Worm (Caenorhabditis elegans) whole organism, L3 larva: Measurements from ENCODE around the gene F40G12.2.

Experiments
- R02D3.7 ChIP-seq: fragments of 150-350 bp; optimal IDR thresholded peaks from 2 replicates; lab custom pipeline; 2014; ENCODE audit warnings: missing biosample characterization, missing genetic modification characterization
- ZK546.5 ChIP-seq: sonication (generic microtip); optimal IDR thresholded peaks from 2 replicates; lab custom pipeline; 2017; ENCODE audit warnings: missing biosample characterization, missing genetic modification characterization
- ama-1 ChIP-seq: fragments of 150-350 bp; optimal IDR thresholded peaks from 2 replicates; lab custom pipeline; 2018
- ceh-28 ChIP-seq: fragments of 150-350 bp; optimal IDR thresholded peaks from 2 replicates; lab custom pipeline; 2014; ENCODE audit warnings: missing biosample characterization, missing genetic modification reagents, missing genetic modification characterization
- ceh-82 ChIP-seq: fragments of 150-350 bp; optimal IDR thresholded peaks from 2 replicates; lab custom pipeline; 2014; ENCODE audit warnings: missing biosample characterization, missing genetic modification characterization
- ceh-9 ChIP-seq: sonication (generic microtip); optimal IDR thresholded peaks from 2 replicates; lab custom pipeline; 2018; ENCODE audit warnings: missing biosample characterization, missing genetic modification characterization
- daf-12 ChIP-seq: fragments of 150-350 bp; optimal IDR thresholded peaks from 2 replicates; lab custom pipeline; 2014; ENCODE audit warnings: missing biosample characterization, missing genetic modification reagents, missing genetic modification characterization
- egl-5 ChIP-seq: fragments of 150-350 bp; optimal IDR thresholded peaks from 2 replicates; lab custom pipeline; 2017; ENCODE audit warnings: missing biosample characterization, missing genetic modification reagents, missing genetic modification characterization, inconsistent platforms
- elt-1 ChIP-seq: fragments of 150-350 bp; optimal IDR thresholded peaks from 2 replicates; lab custom pipeline; 2014; ENCODE audit warnings: missing biosample characterization, missing genetic modification characterization
- elt-2 ChIP-seq: sonication (generic microtip); optimal IDR thresholded peaks from 2 replicates; lab custom pipeline; 2016; ENCODE audit warnings: missing genetic modification reagents, mild to moderate bottlenecking, missing genetic modification characterization, missing compliant biosample characterization
- eor-1 ChIP-seq, 2 experiments: fragments of 150-350 bp; optimal IDR thresholded peaks; 2 replicates each; lab custom pipeline; 2014 to 2018; ENCODE audit warnings: missing biosample characterization in 2 of 2, missing genetic modification characterization in 2 of 2
- fkh-2 ChIP-seq: fragments of 150-350 bp; optimal IDR thresholded peaks from 2 replicates; lab custom pipeline; 2014; ENCODE audit warnings: missing biosample characterization, missing genetic modification reagents, missing genetic modification characterization
- fos-1 ChIP-seq: fragments of 150-350 bp; optimal IDR thresholded peaks from 2 replicates; lab custom pipeline; 2014; ENCODE audit warnings: missing biosample characterization, missing genetic modification characterization
- hmg-11 ChIP-seq: sonication (generic microtip); optimal IDR thresholded peaks from 2 replicates; lab custom pipeline; 2016; ENCODE audit warnings: missing genetic modification characterization, missing compliant biosample characterization
- lin-15B ChIP-seq: fragments of 150-350 bp; optimal IDR thresholded peaks from 2 replicates; lab custom pipeline; 2014; ENCODE audit warnings: missing biosample characterization, missing genetic modification characterization
- lin-39 ChIP-seq: fragments of 150-350 bp; optimal IDR thresholded peaks from 2 replicates; lab custom pipeline; 2018; ENCODE audit warnings: missing biosample characterization, missing genetic modification reagents, missing genetic modification characterization
- mdl-1 ChIP-seq: fragments of 150-350 bp; optimal IDR thresholded peaks from 2 replicates; lab custom pipeline; 2014; ENCODE audit warnings: missing biosample characterization, missing genetic modification characterization
- mml-1 ChIP-seq: fragments of 150-350 bp; sonication (generic microtip); optimal IDR thresholded peaks from 3 replicates; lab custom pipeline; 2014; ENCODE audit warnings: missing biosample characterization, missing genetic modification characterization
- nfya-1 ChIP-seq: sonication (generic microtip); optimal IDR thresholded peaks from 2 replicates; lab custom pipeline; 2017; ENCODE audit warnings: missing genetic modification characterization, mild to moderate bottlenecking, missing compliant biosample characterization, antibody characterized with exemption, moderate library complexity; ENCODE audit not compliant: insufficient read depth
- nhr-11 ChIP-seq: fragments of 150-350 bp; optimal IDR thresholded peaks from 2 replicates; lab custom pipeline; 2014; ENCODE audit warnings: missing biosample characterization, missing genetic modification characterization
- nhr-23 ChIP-seq: fragments of 150-350 bp; optimal IDR thresholded peaks from 2 replicates; lab custom pipeline; 2014; ENCODE audit warnings: missing biosample characterization, missing genetic modification reagents, missing genetic modification characterization
- nhr-25 ChIP-seq: sonication (generic microtip); optimal IDR thresholded peaks from 2 replicates; lab custom pipeline; 2017; ENCODE audit warnings: missing biosample characterization, missing genetic modification characterization
- nhr-28 ChIP-seq: fragments of 150-350 bp; optimal IDR thresholded peaks from 2 replicates; lab custom pipeline; 2014; ENCODE audit warnings: missing biosample characterization, missing genetic modification characterization
- nhr-76 ChIP-seq: fragments of 150-350 bp; sonication (generic microtip); optimal IDR thresholded peaks from 5 replicates; lab custom pipeline; 2014; ENCODE audit warnings: missing biosample characterization, missing genetic modification characterization
- nhr-77 ChIP-seq: fragments of 150-350 bp; optimal IDR thresholded peaks from 2 replicates; lab custom pipeline; 2014; ENCODE audit warnings: missing biosample characterization, missing genetic modification characterization
- sea-2 ChIP-seq: fragments of 150-350 bp; sonication (generic microtip); optimal IDR thresholded peaks from 4 replicates; lab custom pipeline; 2014; ENCODE audit warnings: missing biosample characterization, missing genetic modification reagents, missing genetic modification characterization
- snpc-4 ChIP-seq: fragments of 150-350 bp; optimal IDR thresholded peaks from 2 replicates; lab custom pipeline; 2014; ENCODE audit warnings: missing biosample characterization, missing genetic modification characterization
- unc-39 ChIP-seq: sonication (generic microtip); optimal IDR thresholded peaks from 4 replicates; lab custom pipeline; 2017; ENCODE audit warnings: missing biosample characterization, missing genetic modification characterization
- unc-62 ChIP-seq: fragments of 150-350 bp; sonication (generic microtip); optimal IDR thresholded peaks from 4 replicates; lab custom pipeline; 2014; ENCODE audit warnings: missing biosample characterization, missing genetic modification reagents, missing genetic modification characterization
- zag-1 ChIP-seq: fragments of 150-350 bp; optimal IDR thresholded peaks from 2 replicates; lab custom pipeline; 2014; ENCODE audit warnings: missing biosample characterization, missing genetic modification characterization
- ztf-11 ChIP-seq: fragments of 150-350 bp; optimal IDR thresholded peaks from 2 replicates; lab custom pipeline; 2014; ENCODE audit warnings: missing biosample characterization, missing genetic modification characterization
- ztf-4 ChIP-seq: fragments of 150-350 bp; optimal IDR thresholded peaks from 2 replicates; lab custom pipeline; 2014; ENCODE audit warnings: missing biosample characterization, missing genetic modification characterization

The F40G12.2 gene

ce11 chrV:14254221-14254620 lies 6.5 kb downstream of the F40G12.2 start, which contains the start of gene K02E11.7:
K02E11.7 (minus strand) TSS chrV:14254321.
- no peak for TF ChIP-seq ama-1 (lab: Kevin White, UChicago)
- no peak for TF ChIP-seq zag-1 (tag; lab: Kevin White, UChicago)
- TF ChIP-seq fos-1 (tag; lab: Kevin White, UChicago): no peak
- no peak for TF ChIP-seq lin-39 (tag; lab: Kevin White, UChicago)
- TF ChIP-seq nhr-28: no peak
- TF ChIP-seq unc-62 (GFP tag; lab: Kevin White, UChicago): no peak
- no peak for TF ChIP-seq elt-1
- no peak for TF ChIP-seq snpc-4 (tag; lab: Kevin White, UChicago)
- no peak for TF ChIP-seq elt-2 (tag; lab: Kevin White, UChicago)
- TF ChIP-seq lin-15B: no peak

- TF ChIP-seq nhr-11 (tag; lab: Kevin White, UChicago) (no peak), nhr-25 (tag; lab: Kevin White, UChicago) (no peak), mdl-1 (tag; lab: Kevin White, UChicago) (no peak), fkh-2 (tag; lab: Kevin White, UChicago) (no peak), nhr-23 (tag; lab: Kevin White, UChicago) (no peak), sea-2 (GFP tag; lab: Kevin White, UChicago) (no peak), unc-39 (no peak), elt-1 (no peak), nfya-1 (tag; lab: Kevin White, UChicago) (no peak)
Observed at ce11 chrV:14252025-14252424, 8.7 kb downstream of the F40G12.2 start, which contains the start of gene K02E11.5. K02E11.5 (plus strand) TSS chrV:14252325.

- TF ChIP-seq nhr-25 (tag; lab: Kevin White, UChicago): no peak
- TF ChIP-seq eor-1 (tag; optimal IDR thresholded peaks at IDR 0.05; lab: Kevin White, UChicago): no peak
- no peak for TF ChIP-seq zag-1 (tag; lab: Kevin White, UChicago)
- no peak for TF ChIP-seq egl-5 (tag; lab: Kevin White, UChicago)
- TF ChIP-seq ZK546.5: no peak
- TF ChIP-seq ceh-9 (tag; lab: Kevin White, UChicago): no peak
- no peak for TF ChIP-seq nfya-1 (tag; lab: Kevin White, UChicago)
Observed at ce11 chrV:14248654-14249053, 12.1 kb downstream of the F40G12.2 start, which contains the start of gene K02E11.6. K02E11.6 (plus strand) TSS chrV:14248802.

ce11 chrV:14248025-14248424 lies 12.7 kb downstream of the F40G12.2 start, which contains the start of gene K02E11.4:
K02E11.4 (minus strand) TSS chrV:14248125.
- TF ChIP-seq elt-1 (no peak), nhr-77 (tag; lab: Kevin White, UChicago) (no peak), snpc-4 (tag; lab: Kevin White, UChicago) (no peak), ztf-4 (tag; lab: Kevin White, UChicago) (no peak), daf-12 (no peak), sea-2 (GFP tag; lab: Kevin White, UChicago) (no peak), egl-5 (tag; lab: Kevin White, UChicago) (no peak), nhr-28 (no peak), nhr-23 (tag; lab: Kevin White, UChicago) (no peak), lin-15B (no peak), ama-1 (lab: Kevin White, UChicago) (no peak), ceh-9 (tag; lab: Kevin White, UChicago) (no peak), zag-1 (tag; lab: Kevin White, UChicago) (no peak), ceh-28 (tag; lab: Kevin White, UChicago) (no peak), ztf-11 (no peak), ceh-82 (no peak), nhr-76 (tag; lab: Kevin White, UChicago) (no peak)
- TF ChIP-seq, all 47 proteins: peak for 0

ce11 chrV:14246761-14247160 lies 14.0 kb downstream of the F40G12.2 start, which contains the start of gene K02E11.3:
K02E11.3 (minus strand) TSS chrV:14246861.
- TF ChIP-seq unc-62 (GFP tag; lab: Kevin White, UChicago) (no peak), snpc-4 (tag; lab: Kevin White, UChicago) (no peak), ceh-82 (no peak), ztf-11 (no peak), hmg-11 (no peak), mdl-1 (tag; lab: Kevin White, UChicago) (no peak), nfya-1 (tag; lab: Kevin White, UChicago) (no peak), mml-1 (no peak), zag-1 (tag; lab: Kevin White, UChicago) (no peak), nhr-76 (tag; lab: Kevin White, UChicago) (no peak), nhr-77 (tag; lab: Kevin White, UChicago) (no peak), elt-1 (no peak), ZK546.5 (no peak), R02D3.7 (tag; lab: Kevin White, UChicago) (no peak)
